Worm (Caenorhabditis elegans): ENCODE results near the gene T01E8.1.
"Not testable (repeated sequence)": the region's sequence is repeated elsewhere in the genome, so short reads cannot be mapped to it uniquely, and the experiment has no call there.

- TF ChIP-seq tbx-2 (tag; optimal IDR thresholded peaks at IDR 0.05); ama-1 (optimal IDR thresholded peaks at IDR 0.05); fkh-2 (tag; optimal IDR thresholded peaks at IDR 0.05); snpc-4 (tag; optimal IDR thresholded peaks at IDR 0.05); nhr-76 (tag; optimal IDR thresholded peaks at IDR 0.05); nfya-1 (tag; optimal IDR thresholded peaks at IDR 0.05; ENCODE audit: insufficient read depth); ceh-82 (tag; optimal IDR thresholded peaks at IDR 0.05); skn-1 (tag; optimal IDR thresholded peaks at IDR 0.05); elt-2 (tag; optimal IDR thresholded peaks at IDR 0.05); unc-62 (GFP tag; optimal IDR thresholded peaks at IDR 0.05); ztf-11 (tag; optimal IDR thresholded peaks at IDR 0.05); daf-12 (tag; optimal IDR thresholded peaks at IDR 0.05); nhr-43 (tag; optimal IDR thresholded peaks at IDR 0.05; ENCODE audit: poor library complexity, severe bottlenecking): not testable (repeated sequence)
Observed at ce11 chrII:10247594-10248283, 41.2 kb downstream of the T01E8.1 start, which contains the start of gene nrde-2.

Measured in whole organism, L3 larva.